Worm (Caenorhabditis elegans) whole organism, L1 larva: ENCODE data around the gene F26F12.4.
A peak's percentile ranks its signal among the peaks of the same experiment; 100 is the strongest.

Source experiments
- ceh-82 ChIP-seq, 3 experiments: fragments of 150-350 bp in 1 of 3; sonication (generic microtip) in 2 of 3; optimal IDR thresholded peaks; 2 replicates each; lab custom pipeline; 2014 to 2017; ENCODE audit warnings: missing biosample characterization in 3 of 3, missing genetic modification characterization in 3 of 3
- efl-3 ChIP-seq: fragments of 200-800 bp; sonication (Bioruptor generic); optimal IDR thresholded peaks from 2 replicates; lab custom pipeline; 2018; ENCODE audit warnings: mild to moderate bottlenecking, missing genetic modification characterization, missing compliant biosample characterization
- fkh-8 ChIP-seq: sonication (generic microtip); optimal IDR thresholded peaks from 2 replicates; lab custom pipeline; 2016; ENCODE audit warnings: mild to moderate bottlenecking, missing genetic modification characterization, missing compliant biosample characterization
- lin-13 ChIP-seq: fragments of 150-350 bp; optimal IDR thresholded peaks from 2 replicates; lab custom pipeline; 2014; ENCODE audit warnings: missing biosample characterization, missing genetic modification reagents, missing genetic modification characterization
- lsy-2 ChIP-seq, 2 experiments: fragments of 150-350 bp; optimal IDR thresholded peaks; 2 replicates each; lab custom pipeline; 2014; ENCODE audit warnings: missing biosample characterization in 2 of 2, missing genetic modification characterization in 2 of 2
- nhr-12 ChIP-seq: sonication (generic microtip); optimal IDR thresholded peaks from 2 replicates; lab custom pipeline; 2017; ENCODE audit warnings: missing biosample characterization, missing genetic modification characterization
- rnt-1 ChIP-seq: sonication (generic microtip); optimal IDR thresholded peaks from 2 replicates; lab custom pipeline; 2016; ENCODE audit warnings: mild to moderate bottlenecking, missing genetic modification characterization, moderate library complexity, missing compliant biosample characterization
- skn-1 ChIP-seq: fragments of 150-350 bp; optimal IDR thresholded peaks from 2 replicates; lab custom pipeline; 2014; ENCODE audit warnings: missing biosample characterization, missing genetic modification characterization
- ztf-11 ChIP-seq, 2 experiments: sonication (generic microtip); optimal IDR thresholded peaks; 2 replicates each; lab custom pipeline; 2016 to 2017; ENCODE audit warnings: missing genetic modification characterization in 2 of 2, missing biosample characterization in 1 of 2, missing compliant biosample characterization in 1 of 2

ce11 chrV:5845162-5845561, 24.0 kb downstream of the F26F12.4 start:
- TF ChIP-seq ceh-82 (tag; optimal IDR thresholded peaks at IDR 0.05; lab: Kevin White, UChicago), result no peak
- TF ChIP-seq fkh-8 (tag; lab: Kevin White, UChicago), result peak; percentile 58
- no peak for TF ChIP-seq lsy-2 (tag; optimal IDR thresholded peaks at IDR 0.05; lab: Kevin White, UChicago)
- TF ChIP-seq skn-1 (tag; lab: Kevin White, UChicago), result no peak
- TF ChIP-seq ztf-11 (tag; optimal IDR thresholded peaks at IDR 0.05; lab: Kevin White, UChicago), result no peak
- no peak for TF ChIP-seq nhr-12 (tag; lab: Kevin White, UChicago)
- TF ChIP-seq rnt-1 (tag; lab: Kevin White, UChicago), result no peak
- TF ChIP-seq efl-3 (GFP tag; lab: Kevin White, UChicago), result no peak
- TF ChIP-seq lin-13 (GFP tag; lab: Kevin White, UChicago), result no peak
